Worm (Caenorhabditis elegans) whole organism, L2 larva: ENCODE measurements around the gene act-2.
A peak's percentile ranks its signal among the peaks of the same experiment; 100 is the strongest.

Source experiments
- F13H6.1 ChIP-seq: sonication (generic microtip); optimal IDR thresholded peaks from 2 replicates; lab custom pipeline; 2016; ENCODE audit warnings: missing genetic modification characterization, missing compliant biosample characterization
- Y55F3AM.14 ChIP-seq: fragments of 200-800 bp; sonication (Bioruptor generic); optimal IDR thresholded peaks from 2 replicates; lab custom pipeline; 2018; ENCODE audit warnings: mild to moderate bottlenecking, missing genetic modification characterization, missing compliant biosample characterization
- alr-1 ChIP-seq: fragments of 150-350 bp; optimal IDR thresholded peaks from 2 replicates; lab custom pipeline; 2014; ENCODE audit warnings: missing biosample characterization, missing genetic modification characterization
- aly-2 ChIP-seq: fragments of 150-350 bp; optimal IDR thresholded peaks from 2 replicates; lab custom pipeline; 2014; ENCODE audit warnings: missing biosample characterization, missing genetic modification characterization
- blmp-1 ChIP-seq: sonication (generic microtip); optimal IDR thresholded peaks from 2 replicates; lab custom pipeline; 2017; ENCODE audit warnings: missing genetic modification characterization, mild to moderate bottlenecking, missing compliant biosample characterization, antibody characterized with exemption, moderate library complexity; ENCODE audit not compliant: insufficient read depth
- ceh-16 ChIP-seq: fragments of 150-350 bp; optimal IDR thresholded peaks from 2 replicates; lab custom pipeline; 2014; ENCODE audit warnings: missing biosample characterization, missing genetic modification characterization
- ceh-82 ChIP-seq: fragments of 150-350 bp; optimal IDR thresholded peaks from 2 replicates; lab custom pipeline; 2014; ENCODE audit warnings: missing biosample characterization, missing genetic modification characterization
- crh-2 ChIP-seq: sonication (generic microtip); optimal IDR thresholded peaks from 2 replicates; lab custom pipeline; 2017; ENCODE audit warnings: missing biosample characterization, missing genetic modification characterization
- egl-27 ChIP-seq: sonication (generic microtip); optimal IDR thresholded peaks from 3 replicates; lab custom pipeline; 2017; ENCODE audit warnings: missing biosample characterization, missing genetic modification reagents, missing genetic modification characterization
- elt-1 ChIP-seq: fragments of 150-350 bp; optimal IDR thresholded peaks from 2 replicates; lab custom pipeline; 2014; ENCODE audit warnings: missing biosample characterization, missing genetic modification characterization
- fos-1 ChIP-seq: fragments of 150-350 bp; optimal IDR thresholded peaks from 2 replicates; lab custom pipeline; 2014; ENCODE audit warnings: missing biosample characterization, missing genetic modification characterization
- gmeb-1 ChIP-seq: fragments of 150-350 bp; optimal IDR thresholded peaks from 2 replicates; lab custom pipeline; 2014; ENCODE audit warnings: missing biosample characterization, missing genetic modification characterization
- lsy-2 ChIP-seq, 2 experiments: fragments of 150-350 bp in 1 of 2; sonication (generic microtip) in 1 of 2; optimal IDR thresholded peaks; 2 replicates each; lab custom pipeline; 2014 to 2017; ENCODE audit warnings: missing biosample characterization in 2 of 2, missing genetic modification characterization in 2 of 2
- mdl-1 ChIP-seq, 2 experiments: fragments of 150-350 bp in 1 of 2; sonication (generic microtip) in 1 of 2; optimal IDR thresholded peaks; 2 replicates each; lab custom pipeline; 2017; ENCODE audit warnings: missing biosample characterization in 2 of 2, missing genetic modification characterization in 2 of 2
- nhr-11 ChIP-seq: fragments of 150-350 bp; optimal IDR thresholded peaks from 2 replicates; lab custom pipeline; 2014; ENCODE audit warnings: missing biosample characterization, missing genetic modification characterization
- nhr-12 ChIP-seq: fragments of 150-350 bp; optimal IDR thresholded peaks from 2 replicates; lab custom pipeline; 2014; ENCODE audit warnings: missing biosample characterization, missing genetic modification characterization
- nhr-129 ChIP-seq: fragments of 150-350 bp; optimal IDR thresholded peaks from 2 replicates; lab custom pipeline; 2014; ENCODE audit warnings: missing biosample characterization, missing genetic modification characterization
- nhr-21 ChIP-seq: fragments of 150-350 bp; optimal IDR thresholded peaks from 2 replicates; lab custom pipeline; 2014; ENCODE audit warnings: missing biosample characterization, missing genetic modification characterization
- nhr-23 ChIP-seq: fragments of 150-350 bp; optimal IDR thresholded peaks from 2 replicates; lab custom pipeline; 2014; ENCODE audit warnings: missing biosample characterization, missing genetic modification reagents, missing genetic modification characterization
- nhr-237 ChIP-seq: fragments of 150-350 bp; optimal IDR thresholded peaks from 2 replicates; lab custom pipeline; 2014; ENCODE audit warnings: missing biosample characterization, missing genetic modification characterization
- nhr-25 ChIP-seq: fragments of 150-350 bp; sonication (generic microtip); optimal IDR thresholded peaks from 3 replicates; lab custom pipeline; 2014; ENCODE audit warnings: missing biosample characterization, missing genetic modification characterization
- nhr-6 ChIP-seq: fragments of 150-350 bp; optimal IDR thresholded peaks from 2 replicates; lab custom pipeline; 2014; ENCODE audit warnings: missing biosample characterization, missing genetic modification characterization
- skn-1 ChIP-seq: sonication (generic microtip); optimal IDR thresholded peaks from 2 replicates; lab custom pipeline; 2017; ENCODE audit warnings: missing biosample characterization, missing genetic modification characterization
- sma-3 ChIP-seq: sonication (generic microtip); optimal IDR thresholded peaks from 2 replicates; lab custom pipeline; 2016; ENCODE audit warnings: missing genetic modification reagents, missing genetic modification characterization, missing compliant biosample characterization
- sma-9 ChIP-seq, 2 experiments: fragments of 150-350 bp in 1 of 2; sonication (generic microtip) in 1 of 2; optimal IDR thresholded peaks; 2 replicates each; lab custom pipeline; 2014 to 2016; ENCODE audit warnings: missing genetic modification characterization in 2 of 2, mild to moderate bottlenecking in 1 of 2, missing biosample characterization in 1 of 2, missing compliant biosample characterization in 1 of 2, missing genetic modification reagents in 1 of 2, moderate library complexity in 1 of 2
- snpc-4 ChIP-seq: fragments of 150-350 bp; optimal IDR thresholded peaks from 2 replicates; lab custom pipeline; 2014; ENCODE audit warnings: missing biosample characterization, missing genetic modification characterization
- unc-55 ChIP-seq: fragments of 150-350 bp; sonication (generic microtip); optimal IDR thresholded peaks from 3 replicates; lab custom pipeline; 2014; ENCODE audit warnings: missing biosample characterization, missing genetic modification reagents, missing genetic modification characterization
- zag-1 ChIP-seq: fragments of 150-350 bp; optimal IDR thresholded peaks from 2 replicates; lab custom pipeline; 2014; ENCODE audit warnings: missing biosample characterization, missing genetic modification characterization
- ztf-1 ChIP-seq: fragments of 200-800 bp; sonication (Bioruptor generic); conservative IDR thresholded peaks from 2 replicates; pipeline ENCODE4 v1.3.6; 2022; ENCODE audit warnings: missing genetic modification characterization, missing compliant biosample characterization

Gene act-2

DNA sequence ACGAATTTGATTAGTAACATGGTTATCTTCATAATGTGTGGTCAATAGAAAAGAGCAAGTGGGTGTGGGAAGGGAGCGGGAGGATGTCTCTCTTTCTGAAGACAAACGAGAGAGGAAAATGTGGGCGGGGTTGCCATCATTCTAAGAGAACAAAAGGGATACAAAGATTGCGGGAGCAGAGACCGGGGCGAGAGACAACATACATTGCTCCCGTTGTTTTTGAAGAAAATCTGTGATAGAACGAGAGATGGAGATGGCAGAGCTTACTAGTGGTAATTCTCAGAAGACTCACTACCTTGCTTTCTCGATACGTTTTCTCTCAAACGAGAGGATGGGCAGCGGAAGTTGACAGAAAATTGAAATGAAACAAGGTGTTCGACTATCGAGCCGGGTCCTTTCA is 4.6 kb downstream of the act-2 start:
- TF ChIP-seq sma-9 (GFP tag; optimal IDR thresholded peaks at IDR 0.05; lab: Kevin White, UChicago): peak; percentile 25
- TF ChIP-seq sma-9 (tag; optimal IDR thresholded peaks at IDR 0.05; lab: Kevin White, UChicago): no peak
- peak; percentile 20 for TF ChIP-seq nhr-129 (tag; lab: Kevin White, UChicago)
- TF ChIP-seq zag-1 (tag; lab: Kevin White, UChicago): no peak
- no peak for TF ChIP-seq sma-3

- TF ChIP-seq crh-2: no peak
- no peak for TF ChIP-seq nhr-21 (tag; lab: Kevin White, UChicago)
These were observed 6.5 kb downstream of the act-2 start for ce11 chrV:11071453-11071852.

DNA sequence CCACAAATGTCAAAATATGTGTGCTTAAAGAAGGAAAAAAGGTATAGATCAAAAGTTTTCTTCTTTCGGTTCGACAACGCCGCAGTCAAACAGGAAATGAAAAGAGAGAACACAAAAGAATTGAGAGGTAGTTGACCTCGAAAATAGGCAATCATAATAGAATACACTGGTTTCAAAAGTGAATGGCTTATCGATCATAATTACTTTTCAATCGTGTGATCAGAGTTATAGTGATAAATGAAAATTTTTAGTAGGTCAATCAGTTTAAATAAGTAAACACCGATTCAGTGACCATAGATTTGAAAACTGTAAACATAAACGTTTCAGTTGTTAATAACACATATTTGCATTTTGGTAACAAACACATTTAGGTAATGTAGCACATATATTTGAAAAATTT is 7.6 kb downstream of the act-2 start:
- TF ChIP-seq nhr-21 (tag; lab: Kevin White, UChicago) (peak; percentile 12), nhr-25 (tag; lab: Kevin White, UChicago) (peak; percentile 75), blmp-1 (tag; lab: Kevin White, UChicago) (peak; percentile 81), ceh-16 (tag; lab: Kevin White, UChicago) (no peak), fos-1 (tag; lab: Kevin White, UChicago) (peak; percentile 17), sma-3 (peak; percentile 7), crh-2 (peak; percentile 22), nhr-6 (tag; lab: Kevin White, UChicago) (no peak)

- TF ChIP-seq gmeb-1 (tag; lab: Kevin White, UChicago) (peak; percentile 18), elt-1 (tag; lab: Kevin White, UChicago) (no peak), lsy-2 (tag; optimal IDR thresholded peaks at IDR 0.05; lab: Kevin White, UChicago) (peak in 1 of 2 experiments; percentile 46), nhr-21 (tag; lab: Kevin White, UChicago) (peak; percentile 5), skn-1 (tag; lab: Kevin White, UChicago) (peak; percentile 78), snpc-4 (tag; lab: Kevin White, UChicago) (no peak), sma-9 (GFP tag; optimal IDR thresholded peaks at IDR 0.05; lab: Kevin White, UChicago) (peak; percentile 51), sma-9 (tag; optimal IDR thresholded peaks at IDR 0.05; lab: Kevin White, UChicago) (no peak), Y55F3AM.14 (GFP tag; lab: Kevin White, UChicago) (no peak), alr-1 (tag; lab: Kevin White, UChicago) (no peak), crh-2 (peak; percentile 62), fos-1 (tag; lab: Kevin White, UChicago) (peak; percentile 86), nhr-25 (tag; lab: Kevin White, UChicago) (peak; percentile 13), mdl-1 (tag; optimal IDR thresholded peaks at IDR 0.05; lab: Kevin White, UChicago) (peak in 1 of 2 experiments; percentile 33), aly-2 (tag; lab: Kevin White, UChicago) (no peak), sma-3 (peak; percentile 11), egl-27 (peak; percentile 15), F13H6.1 (peak; percentile 31)
These were observed 8.7 kb downstream of the act-2 start, which contains the start of gene T04C12.8 for ce11 chrV:11069277-11069676. T04C12.8 (minus strand) TSS chrV:11069358.

- TF ChIP-seq nhr-11 (tag; lab: Kevin White, UChicago) (no peak), nhr-23 (tag; lab: Kevin White, UChicago) (no peak), snpc-4 (tag; lab: Kevin White, UChicago) (no peak), ceh-82 (tag; lab: Kevin White, UChicago) (no peak), crh-2 (no peak), nhr-25 (tag; lab: Kevin White, UChicago) (no peak), Y55F3AM.14 (GFP tag; lab: Kevin White, UChicago) (no peak), nhr-6 (tag; lab: Kevin White, UChicago) (no peak), nhr-237 (tag; lab: Kevin White, UChicago) (no peak), ztf-1 (GFP tag; lab: Robert Waterston, UW) (no peak), nhr-12 (tag; lab: Kevin White, UChicago) (no peak)
These were observed 12.4 kb downstream of the act-2 start, which contains the start of gene nlp-80 for ce11 chrV:11065513-11065912. nlp-80 (minus strand) TSS chrV:11065613.

- TF ChIP-seq aly-2 (tag; lab: Kevin White, UChicago): no peak
- no peak for TF ChIP-seq ztf-1 (GFP tag; lab: Robert Waterston, UW)
- peak; percentile 34 for TF ChIP-seq unc-55 (GFP tag; lab: Kevin White, UChicago)
- TF ChIP-seq skn-1 (tag; lab: Kevin White, UChicago): no peak
- TF ChIP-seq nhr-23 (tag; lab: Kevin White, UChicago): no peak
- no peak for TF ChIP-seq nhr-11 (tag; lab: Kevin White, UChicago)
- TF ChIP-seq crh-2: no peak
- TF ChIP-seq, all 48 proteins: peak for 1
These were observed 14.8 kb downstream of the act-2 start, which contains the start of gene T04C12.9 for ce11 chrV:11063115-11063514. T04C12.9 (minus strand) TSS chrV:11063215.
